Worm (Caenorhabditis elegans): Measurements from ENCODE around the gene Y66D12A.8.

DNA sequence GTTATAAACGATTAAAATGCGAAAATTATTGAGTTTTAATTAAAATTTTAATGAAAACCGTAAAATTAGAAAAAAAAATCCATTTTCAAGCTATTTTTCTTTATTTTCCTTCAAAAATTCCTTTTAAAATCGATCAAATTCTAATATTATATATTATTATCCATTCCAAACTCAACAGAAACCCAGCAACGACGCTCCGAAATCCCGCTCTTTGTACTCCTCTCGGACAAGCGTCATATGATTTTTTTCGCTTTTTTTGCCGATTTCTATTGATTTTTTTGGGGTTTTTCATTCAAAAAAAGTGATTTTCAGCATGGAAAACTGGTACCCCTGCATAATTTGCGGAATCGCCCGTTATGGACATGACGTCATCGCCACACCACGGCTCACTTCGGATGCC is 42.4 kb downstream of the Y66D12A.8 start, which contains the start of gene ceh-91:
- no peak for TF ChIP-seq dao-5 (tag; optimal IDR thresholded peaks at IDR 0.05)
- no peak for TF ChIP-seq W03F9.2 (tag; optimal IDR thresholded peaks at IDR 0.05)
- no peak for TF ChIP-seq him-1 (tag; optimal IDR thresholded peaks at IDR 0.05)

Data from whole organism, L4/young adult.